Fruit fly (Drosophila melanogaster): ENCODE results near the gene Mnat9.

- TF ChIP-seq dsf (GFP tag; optimal IDR thresholded peaks at IDR 0.05; ENCODE audit: borderline replicate concordance) = no peak
- no peak for TF ChIP-seq Mio (GFP tag; optimal IDR thresholded peaks at IDR 0.05)
- no peak for TF ChIP-seq Abd-B (GFP tag; optimal IDR thresholded peaks at IDR 0.05)
- no peak for TF ChIP-seq HLH106 (tag; optimal IDR thresholded peaks at IDR 0.05)
- no peak for TF ChIP-seq Hnf4 (GFP tag; optimal IDR thresholded peaks at IDR 0.05)
- TF ChIP-seq CG9705 (GFP tag; optimal IDR thresholded peaks at IDR 0.05) = no peak
- no peak for TF ChIP-seq woc (GFP tag; optimal IDR thresholded peaks at IDR 0.05)
- TF ChIP-seq jim (GFP tag; optimal IDR thresholded peaks at IDR 0.05) = no peak
These were observed 20.5 kb upstream of the Mnat9 start for dm6 chr3R:31636501-31636900.
